Fruit fly (Drosophila melanogaster): ENCODE results near the gene CG5376.

The CG5376 gene

DNA sequence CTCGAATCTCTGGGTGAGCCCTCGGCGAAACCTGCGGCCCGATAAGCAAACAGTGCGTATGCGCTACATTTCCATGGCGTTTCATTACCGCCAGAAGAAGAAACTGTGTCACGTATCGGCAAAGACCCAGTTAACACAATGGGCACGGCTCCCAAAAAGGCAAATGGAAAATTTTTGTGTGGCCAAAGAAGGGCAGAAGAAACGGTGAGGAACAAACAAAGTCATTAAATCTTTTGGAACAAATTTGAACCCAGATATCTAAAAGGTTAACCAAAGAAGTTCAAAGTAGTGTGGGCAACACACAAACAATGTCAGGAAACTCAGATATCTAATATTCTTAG is 36.3 kb upstream of the CG5376 start:
- no peak for TF ChIP-seq dsx (GFP tag; optimal IDR thresholded peaks at IDR 0.05; ENCODE audit: poor library complexity, severe bottlenecking)
- no peak for TF ChIP-seq CG6854 (GFP tag; optimal IDR thresholded peaks at IDR 0.05)
- TF ChIP-seq Eip78C (GFP tag): no peak
- peak; percentile 62 for TF ChIP-seq svp (GFP tag)

DNA sequence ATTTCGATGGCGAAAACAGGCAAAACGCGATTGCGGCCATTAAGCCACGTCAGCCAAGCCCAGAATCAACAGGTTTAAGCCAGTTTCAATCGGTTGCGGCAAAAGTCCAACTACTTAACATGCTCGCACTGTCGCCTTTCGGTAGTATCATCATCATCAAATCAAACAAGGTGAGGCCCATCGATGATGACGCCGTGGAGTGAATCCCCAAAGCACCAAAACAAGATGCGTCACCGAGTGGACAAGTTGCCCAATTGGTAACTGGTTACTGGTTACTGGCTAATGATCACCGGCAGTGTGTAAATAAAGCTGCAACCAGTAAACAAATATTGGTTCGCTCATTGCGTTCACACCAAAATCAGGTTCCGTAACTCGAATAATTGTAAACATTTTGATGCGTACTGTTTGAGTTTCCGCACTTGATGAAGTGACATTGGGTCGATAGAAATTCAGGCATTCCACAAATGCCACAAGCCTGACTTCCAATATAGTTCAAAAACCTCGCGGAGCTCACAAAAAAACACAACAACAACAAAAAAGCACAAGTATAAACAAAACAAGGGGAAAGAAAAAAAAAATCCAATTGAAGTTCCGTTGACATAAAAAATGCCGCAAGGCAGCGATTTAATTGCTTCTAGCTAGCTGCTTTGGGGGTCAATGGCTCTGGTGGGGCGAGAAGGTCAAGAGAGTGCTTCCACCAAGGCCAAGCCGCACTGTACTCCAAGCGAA is 35.8 kb upstream of the CG5376 start:
- TF ChIP-seq CG6854 (GFP tag; optimal IDR thresholded peaks at IDR 0.05) (peak; percentile 38), CG34406 (GFP tag; optimal IDR thresholded peaks at IDR 0.05) (peak; percentile 10), CG11294 (GFP tag; IDR thresholded peaks at IDR 0.05) (no peak), net (GFP tag; optimal IDR thresholded peaks at IDR 0.05) (peak; percentile 14), CG3919 (GFP tag; optimal IDR thresholded peaks at IDR 0.05) (peak; percentile 13), vri (GFP tag; optimal IDR thresholded peaks at IDR 0.05) (no peak), CG6792 (GFP tag; optimal IDR thresholded peaks at IDR 0.05) (peak; percentile 4), Hr39 (GFP tag; optimal IDR thresholded peaks at IDR 0.05) (peak; percentile 30), CG16779 (tag; optimal IDR thresholded peaks at IDR 0.05) (no peak), Ets21C (GFP tag; optimal IDR thresholded peaks at IDR 0.05) (peak; percentile 18), CG15336 (GFP tag; IDR thresholded peaks at IDR 0.05) (no peak), esn (GFP tag; optimal IDR thresholded peaks at IDR 0.05) (peak; percentile 49), fkh (GFP tag; optimal IDR thresholded peaks at IDR 0.05) (peak; percentile 89), CG31627 (GFP tag; optimal IDR thresholded peaks at IDR 0.05) (peak; percentile 29), CG8119 (GFP tag; IDR thresholded peaks at IDR 0.05) (no peak), Smox (GFP tag; optimal IDR thresholded peaks at IDR 0.05) (peak; percentile 28), CG8632 (GFP tag; optimal IDR thresholded peaks at IDR 0.05) (peak; percentile 23), CG9139 (GFP tag; optimal IDR thresholded peaks at IDR 0.05) (no peak), CG11762 (GFP tag; optimal IDR thresholded peaks at IDR 0.05; ENCODE audit: insufficient read depth) (no peak), pdm3 (GFP tag; optimal IDR thresholded peaks at IDR 0.05) (peak; percentile 27), CG7368 (GFP tag; optimal IDR thresholded peaks at IDR 0.05) (peak; percentile 23), CG10669 (GFP tag; optimal IDR thresholded peaks at IDR 0.05) (no peak), acj6 (GFP tag; optimal IDR thresholded peaks at IDR 0.05) (no peak), Blimp-1 (GFP tag; optimal IDR thresholded peaks at IDR 0.05) (peak; percentile 27), svp (GFP tag) (peak; percentile 86), Eip78C (GFP tag) (peak; percentile 82), Lpt (GFP tag; optimal IDR thresholded peaks at IDR 0.05) (no peak), CG8319 (GFP tag; optimal IDR thresholded peaks at IDR 0.05) (no peak), salr (GFP tag; optimal IDR thresholded peaks at IDR 0.05) (no peak), fd85E (GFP tag; optimal IDR thresholded peaks at IDR 0.05) (peak; percentile 14), CG1621 (tag; optimal IDR thresholded peaks at IDR 0.05) (no peak), fd59A (GFP tag; optimal IDR thresholded peaks at IDR 0.05) (no peak), ss (GFP tag; optimal IDR thresholded peaks at IDR 0.05) (peak in 1 of 2 experiments; percentile 18), Sox102F (GFP tag; optimal IDR thresholded peaks at IDR 0.05) (peak; percentile 12), Sox14 (GFP tag; optimal IDR thresholded peaks at IDR 0.05) (no peak), Met (GFP tag; optimal IDR thresholded peaks at IDR 0.05) (peak; percentile 27), lz (GFP tag; optimal IDR thresholded peaks at IDR 0.05) (peak; percentile 19), Ets96B (tag; optimal IDR thresholded peaks at IDR 0.05) (no peak), CG6276 (GFP tag; optimal IDR thresholded peaks at IDR 0.05) (no peak), Eip93F (GFP tag; optimal IDR thresholded peaks at IDR 0.05) (no peak), CG6163 (GFP tag; IDR thresholded peaks at IDR 0.05) (no peak), dac (GFP tag; optimal IDR thresholded peaks at IDR 0.05) (no peak), CG6808 (GFP tag; optimal IDR thresholded peaks at IDR 0.05) (no peak), CG32006 (GFP tag; optimal IDR thresholded peaks at IDR 0.05) (peak; percentile 6), Sox15 (GFP tag; optimal IDR thresholded peaks at IDR 0.05) (peak; percentile 4), OdsH (GFP tag; optimal IDR thresholded peaks at IDR 0.05) (peak; percentile 15), eg (GFP tag; IDR thresholded peaks at IDR 0.05) (no peak), topi (GFP tag; optimal IDR thresholded peaks at IDR 0.05) (peak; percentile 7)
